Fruit fly (Drosophila melanogaster) whole organism, adult: ENCODE results near the gene mRpS18C.

Experiments
- CG11617 ChIP-seq: fragments of 200-800 bp; sonication (Bioruptor generic); optimal IDR thresholded peaks from 2 replicates; lab custom pipeline; 2017; ENCODE audit warnings: mild to moderate bottlenecking, missing biosample characterization, missing genetic modification reagents, missing genetic modification characterization
- CG12768 ChIP-seq: fragments of 200-800 bp; sonication (Bioruptor generic); optimal IDR thresholded peaks from 2 replicates; lab custom pipeline; 2017; ENCODE audit warnings: missing biosample characterization, missing genetic modification characterization, mild to moderate bottlenecking, moderate library complexity, missing genetic modification reagents
- CG14711 ChIP-seq: fragments of 200-800 bp; sonication (Bioruptor generic); optimal IDR thresholded peaks from 2 replicates; lab custom pipeline; 2018; ENCODE audit warnings: missing biosample characterization, mild to moderate bottlenecking, missing genetic modification characterization, moderate library complexity
- CG1620 ChIP-seq: fragments of 200-800 bp; sonication (Bioruptor generic); optimal IDR thresholded peaks from 2 replicates; lab custom pipeline; 2016; ENCODE audit warnings: missing biosample characterization, missing genetic modification characterization
- CG33017 ChIP-seq: fragments of 200-800 bp; sonication (Bioruptor generic); optimal IDR thresholded peaks from 2 replicates; lab custom pipeline; 2018; ENCODE audit warnings: missing biosample characterization, mild to moderate bottlenecking, missing genetic modification characterization, moderate library complexity
- CG5204 ChIP-seq: fragments of 200-800 bp; sonication (Bioruptor generic); optimal IDR thresholded peaks from 2 replicates; lab custom pipeline; 2016; ENCODE audit warnings: missing biosample characterization, missing genetic modification characterization
- CG7045 ChIP-seq: fragments of 200-800 bp; sonication (Bioruptor generic); optimal IDR thresholded peaks from 2 replicates; lab custom pipeline; 2017; ENCODE audit warnings: missing biosample characterization, mild to moderate bottlenecking, missing genetic modification characterization
- CG7101 ChIP-seq: fragments of 200-800 bp; sonication (Bioruptor generic); optimal IDR thresholded peaks from 2 replicates; lab custom pipeline; 2018; ENCODE audit warnings: missing biosample characterization, mild to moderate bottlenecking, missing genetic modification characterization, moderate library complexity
- Clk ChIP-seq: fragments of 200-800 bp; sonication (Bioruptor generic); optimal IDR thresholded peaks from 2 replicates; lab custom pipeline; 2017; ENCODE audit warnings: missing biosample characterization, missing genetic modification characterization
- Crg-1 ChIP-seq: fragments of 200-800 bp; sonication (Bioruptor generic); optimal IDR thresholded peaks from 2 replicates; lab custom pipeline; 2016; ENCODE audit warnings: missing biosample characterization, missing genetic modification characterization
- Hr96 ChIP-seq: fragments of 200-800 bp; sonication (Bioruptor generic); optimal IDR thresholded peaks from 2 replicates; lab custom pipeline; 2016; ENCODE audit warnings: missing biosample characterization, missing genetic modification characterization
- Mnt ChIP-seq: fragments of 200-800 bp; sonication (Bioruptor generic); optimal IDR thresholded peaks from 2 replicates; lab custom pipeline; 2016; ENCODE audit warnings: missing biosample characterization, mild to moderate bottlenecking, missing genetic modification characterization
- bab1 ChIP-seq: fragments of 200-800 bp; sonication (Bioruptor generic); optimal IDR thresholded peaks from 3 replicates; lab custom pipeline; 2019; ENCODE audit warnings: missing biosample characterization, mild to moderate bottlenecking, missing genetic modification characterization, moderate library complexity
- cic ChIP-seq: fragments of 200-800 bp; sonication (Bioruptor generic); optimal IDR thresholded peaks from 2 replicates; lab custom pipeline; 2017; ENCODE audit warnings: missing biosample characterization, mild to moderate bottlenecking, missing genetic modification characterization, moderate library complexity
- cnc ChIP-seq, 2 experiments: fragments of >200 bp; optimal IDR thresholded peaks; 2 replicates each; lab custom pipeline; 2017
- kay ChIP-seq: fragments of 200-800 bp; sonication (Bioruptor generic); peaks from one replicate; lab custom pipeline; 2016; ENCODE audit warnings: missing biosample characterization, missing genetic modification characterization, borderline replicate concordance
- ovo ChIP-seq: fragments of 200-800 bp; sonication (Bioruptor generic); optimal IDR thresholded peaks from 2 replicates; lab custom pipeline; 2016; ENCODE audit warnings: missing biosample characterization, missing genetic modification characterization
- pad ChIP-seq: fragments of 200-800 bp; sonication (Bioruptor generic); optimal IDR thresholded peaks from 3 replicates; lab custom pipeline; 2017; ENCODE audit warnings: missing biosample characterization, missing genetic modification characterization, mild to moderate bottlenecking, moderate library complexity, missing genetic modification reagents
- tj ChIP-seq: fragments of 200-800 bp; sonication (Bioruptor generic); optimal IDR thresholded peaks from 3 replicates; lab custom pipeline; 2017; ENCODE audit warnings: missing biosample characterization, mild to moderate bottlenecking, missing genetic modification characterization, moderate library complexity
- toe ChIP-seq: fragments of 200-800 bp; sonication (Bioruptor generic); optimal IDR thresholded peaks from 2 replicates; lab custom pipeline; 2016; ENCODE audit warnings: missing biosample characterization, missing genetic modification characterization

Gene mRpS18C

dm6 chr3R:30387515-30388178, 36.1 kb upstream of the mRpS18C start, which contains the start of the genes Fer2LCH and Fer1HCH:
Gene Fer2LCH, plus strand, starts transcription at chr3R:30387804.
Gene Fer1HCH, minus strand, starts transcription at chr3R:30388178.
- TF ChIP-seq ovo (GFP tag; lab: Kevin White, UChicago) (peak; percentile 68), toe (GFP tag; lab: Kevin White, UChicago) (no peak), CG7101 (no peak), CG1620 (GFP tag; lab: Kevin White, UChicago) (no peak), cnc (optimal IDR thresholded peaks at IDR 0.05; lab: Kevin White, UChicago) (no peak), Mnt (GFP tag; lab: Kevin White, UChicago) (peak; percentile 40)

dm6 chr3R:30388215-30388871, 35.4 kb upstream of the mRpS18C start:
- TF ChIP-seq Clk (GFP tag; lab: Kevin White, UChicago) (peak; percentile 95), bab1 (GFP tag; lab: Kevin White, UChicago) (peak; percentile 84), pad (peak; percentile 85), CG7045 (GFP tag; lab: Kevin White, UChicago) (peak; percentile 97), toe (GFP tag; lab: Kevin White, UChicago) (peak; percentile 96), CG1620 (GFP tag; lab: Kevin White, UChicago) (peak; percentile 72), CG5204 (GFP tag; lab: Kevin White, UChicago) (peak; percentile 97), CG11617 (GFP tag; lab: Kevin White, UChicago) (peak; percentile 98), CG33017 (tag; lab: Kevin White, UChicago) (peak; percentile 88), Mnt (GFP tag; lab: Kevin White, UChicago) (peak; percentile 65), cnc (optimal IDR thresholded peaks at IDR 0.05; lab: Kevin White, UChicago) (peak in 1 of 2 experiments; percentile 11), tj (peak; percentile 85), Crg-1 (peak; percentile 68), cic (peak; percentile 10), CG7101 (peak; percentile 90), Hr96 (peak; percentile 94), ovo (GFP tag; lab: Kevin White, UChicago) (peak; percentile 58), CG12768 (GFP tag; lab: Kevin White, UChicago) (peak; percentile 94), CG14711 (tag; lab: Kevin White, UChicago) (peak; percentile 90), kay (GFP tag; lab: Kevin White, UChicago) (peak; percentile 99)

dm6 chr3R:30389096-30389495, 34.7 kb upstream of the mRpS18C start:
- no peak for TF ChIP-seq CG1620 (GFP tag; lab: Kevin White, UChicago)
- peak; percentile 23 for TF ChIP-seq tj
- no peak for TF ChIP-seq CG12768 (GFP tag; lab: Kevin White, UChicago)
- TF ChIP-seq CG11617 (GFP tag; lab: Kevin White, UChicago) = no peak
- peak; percentile 39 for TF ChIP-seq kay (GFP tag; lab: Kevin White, UChicago)
- TF ChIP-seq Clk (GFP tag; lab: Kevin White, UChicago) = no peak
- TF ChIP-seq CG14711 (tag; lab: Kevin White, UChicago) = no peak

dm6 chr3R:30390304-30390703, 33.5 kb upstream of the mRpS18C start:
- TF ChIP-seq CG7045 (GFP tag; lab: Kevin White, UChicago) = no peak
- peak; percentile 15 for TF ChIP-seq kay (GFP tag; lab: Kevin White, UChicago)
- TF ChIP-seq pad = no peak

dm6 chr3R:30391098-30391497, 32.7 kb upstream of the mRpS18C start:
- TF ChIP-seq kay (GFP tag; lab: Kevin White, UChicago) (peak; percentile 11), tj (no peak)

- TF ChIP-seq CG33017 (tag; lab: Kevin White, UChicago) = no peak
Measured at dm6 chr3R:30391950-30392349, 31.8 kb upstream of the mRpS18C start.

- TF ChIP-seq Mnt (GFP tag; lab: Kevin White, UChicago) = no peak
- no peak for TF ChIP-seq cic
- TF ChIP-seq Clk (GFP tag; lab: Kevin White, UChicago) = no peak
- no peak for TF ChIP-seq CG12768 (GFP tag; lab: Kevin White, UChicago)
- TF ChIP-seq Crg-1 = no peak
- TF ChIP-seq ovo (GFP tag; lab: Kevin White, UChicago) = no peak
- TF ChIP-seq CG1620 (GFP tag; lab: Kevin White, UChicago) = no peak
- TF ChIP-seq toe (GFP tag; lab: Kevin White, UChicago) = no peak
- no peak for TF ChIP-seq Hr96
- TF ChIP-seq cnc (optimal IDR thresholded peaks at IDR 0.05; lab: Kevin White, UChicago) = no peak
- TF ChIP-seq bab1 (GFP tag; lab: Kevin White, UChicago) = no peak
- TF ChIP-seq tj = no peak
- TF ChIP-seq CG11617 (GFP tag; lab: Kevin White, UChicago) = no peak
- TF ChIP-seq CG5204 (GFP tag; lab: Kevin White, UChicago) = no peak
Measured at dm6 chr3R:30393909-30394308, 29.9 kb upstream of the mRpS18C start.
